Fruit fly (Drosophila melanogaster) whole organism, prepupa: ENCODE measurements around the gene Cyp4g15.

Source experiments
- CG10631 ChIP-seq: fragments of 200-800 bp; sonication (Bioruptor generic); optimal IDR thresholded peaks from 2 replicates; lab custom pipeline; 2016; ENCODE audit warnings: missing biosample characterization, missing genetic modification characterization
- CG6163 ChIP-seq: fragments of 200-800 bp; sonication (Bioruptor generic); IDR thresholded peaks from 3 replicates; pipeline ENCODE4 v1.3.6; 2022; ENCODE audit warnings: missing biosample characterization, missing genetic modification characterization
- CG8632 ChIP-seq: fragments of 200-800 bp; sonication (Bioruptor generic); optimal IDR thresholded peaks from 3 replicates; lab custom pipeline; 2016; ENCODE audit warnings: missing biosample characterization, missing genetic modification characterization
- Lpt ChIP-seq: fragments of 200-800 bp; sonication (Bioruptor generic); optimal IDR thresholded peaks from 3 replicates; lab custom pipeline; 2016; ENCODE audit warnings: missing biosample characterization, missing genetic modification characterization
- OdsH ChIP-seq: fragments of 200-800 bp; sonication (Bioruptor generic); optimal IDR thresholded peaks from 3 replicates; lab custom pipeline; 2016; ENCODE audit warnings: missing biosample characterization, missing genetic modification characterization
- lz ChIP-seq: fragments of 200-800 bp; sonication (Bioruptor generic); optimal IDR thresholded peaks from 3 replicates; lab custom pipeline; 2016; ENCODE audit warnings: missing biosample characterization, missing genetic modification characterization
- net ChIP-seq: fragments of 200-800 bp; sonication (Bioruptor generic); optimal IDR thresholded peaks from 3 replicates; lab custom pipeline; 2016; ENCODE audit warnings: missing biosample characterization, missing genetic modification characterization
- pdm3 ChIP-seq: fragments of 200-800 bp; sonication (Bioruptor generic); optimal IDR thresholded peaks from 3 replicates; lab custom pipeline; 2016; ENCODE audit warnings: missing biosample characterization, missing genetic modification characterization
- ss ChIP-seq, 2 experiments: fragments of 200-800 bp; sonication (Bioruptor generic); optimal IDR thresholded peaks; 2 replicates in 1 of 2; 3 replicates in 1 of 2; lab custom pipeline; 2017 to 2018; ENCODE audit warnings: mild to moderate bottlenecking in 2 of 2, missing biosample characterization in 2 of 2, missing genetic modification characterization in 2 of 2, moderate library complexity in 1 of 2

- TF ChIP-seq CG8632 (no peak), lz (GFP tag; lab: Kevin White, UChicago) (peak; percentile 22), Lpt (GFP tag; lab: Kevin White, UChicago) (peak; percentile 44), CG6163 (peak; percentile 59; the same call in 2 of the 3 replicates), CG10631 (GFP tag; lab: Kevin White, UChicago) (peak; percentile 8), OdsH (GFP tag; lab: Kevin White, UChicago) (peak; percentile 66), net (GFP tag; lab: Kevin White, UChicago) (peak; percentile 35), ss (GFP tag; optimal IDR thresholded peaks at IDR 0.05; lab: Kevin White, UChicago) (no peak), pdm3 (peak; percentile 60)
Measured at dm6 chrX:11451027-11451572, 25.8 kb upstream of the Cyp4g15 start.
